Fruit fly (Drosophila melanogaster) whole organism, wandering third instar larva: ENCODE measurements around the gene CG11584.

Source experiments
- CG9705 ChIP-seq: fragments of 200-800 bp; sonication (Bioruptor generic); optimal IDR thresholded peaks from 2 replicates; lab custom pipeline; 2018; ENCODE audit warnings: missing biosample characterization, mild to moderate bottlenecking, missing genetic modification characterization
- Vsx2 ChIP-seq: fragments of 200-300, 225-300 bp; sonication (Bioruptor generic); optimal IDR thresholded peaks from 2 replicates; lab custom pipeline; 2018; ENCODE audit warnings: missing biosample characterization, missing genetic modification characterization; ENCODE audit not compliant: partially characterized antibody
- dsf ChIP-seq: sonication (Bioruptor generic); optimal IDR thresholded peaks from 2 replicates; lab custom pipeline; 2016; ENCODE audit warnings: missing biosample characterization, missing genetic modification characterization, borderline replicate concordance
- jim ChIP-seq: fragments of 175-275, 200-325 bp; sonication (Bioruptor generic); optimal IDR thresholded peaks from 2 replicates; lab custom pipeline; 2016; ENCODE audit warnings: missing biosample characterization, mild to moderate bottlenecking, missing genetic modification characterization
- pan ChIP-seq: fragments of >200 bp; optimal IDR thresholded peaks from 2 replicates; lab custom pipeline; 2017

- TF ChIP-seq pan (no peak), dsf (GFP tag; lab: Kevin White, UChicago) (no peak), jim (GFP tag; lab: Kevin White, UChicago) (no peak), CG9705 (GFP tag; lab: Kevin White, UChicago) (no peak), Vsx2 (GFP tag; lab: Kevin White, UChicago) (no peak)
These were observed 27.1 kb upstream of the CG11584 start for dm6 chrX:14153689-14154088.
